Fruit fly (Drosophila melanogaster) whole organism, prepupa: ENCODE results near the gene CG12766.

Source experiments
- CG6792 ChIP-seq: fragments of 200-800 bp; sonication (Bioruptor generic); optimal IDR thresholded peaks from 3 replicates; lab custom pipeline; 2016; ENCODE audit warnings: missing biosample characterization, missing genetic modification characterization
- dsx ChIP-seq: fragments of 200-800 bp; optimal IDR thresholded peaks from 3 replicates; lab custom pipeline; 2019; ENCODE audit warnings: missing biosample characterization, mild to moderate bottlenecking, missing genetic modification characterization, moderate library complexity; ENCODE audit not compliant: poor library complexity, severe bottlenecking
- net ChIP-seq: fragments of 200-800 bp; sonication (Bioruptor generic); optimal IDR thresholded peaks from 3 replicates; lab custom pipeline; 2016; ENCODE audit warnings: missing biosample characterization, missing genetic modification characterization
- ss ChIP-seq, 2 experiments: fragments of 200-800 bp; sonication (Bioruptor generic); optimal IDR thresholded peaks; 2 replicates in 1 of 2; 3 replicates in 1 of 2; lab custom pipeline; 2017 to 2018; ENCODE audit warnings: mild to moderate bottlenecking in 2 of 2, missing biosample characterization in 2 of 2, missing genetic modification characterization in 2 of 2, moderate library complexity in 1 of 2

DNA sequence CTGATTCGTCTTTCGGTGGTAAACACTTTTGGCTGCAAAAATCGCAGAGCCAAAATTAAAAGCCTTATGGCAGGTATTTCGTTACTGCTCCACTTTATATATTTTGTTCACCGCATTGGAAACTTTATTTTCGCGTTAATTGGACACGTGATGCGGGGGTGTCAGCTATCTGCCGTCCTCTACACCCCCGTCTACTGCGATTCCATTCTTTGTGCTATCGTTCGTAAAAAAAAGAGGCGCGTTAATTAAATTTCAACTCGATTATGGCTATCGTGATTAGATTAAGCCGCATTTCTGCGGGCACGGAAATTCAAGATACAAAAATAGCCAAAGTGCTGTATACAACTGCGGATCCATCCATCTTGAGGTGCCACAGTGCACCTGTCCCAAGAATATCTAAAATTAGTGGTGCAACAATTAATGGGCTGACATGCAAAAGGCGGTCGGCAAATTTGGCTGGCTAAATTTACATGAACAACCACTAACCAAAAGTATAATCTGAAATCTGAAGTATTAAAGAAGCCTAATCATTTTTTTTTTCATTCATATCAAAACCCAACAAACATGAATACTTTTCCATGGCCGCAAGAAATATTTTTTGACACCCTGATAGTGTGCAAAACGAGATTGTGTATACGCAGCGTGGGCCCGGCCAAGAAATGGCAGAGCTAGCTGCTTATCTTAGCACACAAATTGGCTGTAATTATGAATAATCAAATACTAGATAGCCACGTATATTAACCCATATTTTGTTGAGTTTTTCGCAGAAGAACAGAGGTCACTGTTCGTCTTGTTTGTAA lies 9.8 kb downstream of the CG12766 start:
- TF ChIP-seq net (GFP tag; lab: Kevin White, UChicago), result no peak
- no peak for TF ChIP-seq CG6792
- no peak for TF ChIP-seq dsx (GFP tag; lab: Kevin White, UChicago)
- TF ChIP-seq ss (GFP tag; optimal IDR thresholded peaks at IDR 0.05; lab: Kevin White, UChicago), result no peak
